Worm (Caenorhabditis elegans): ENCODE data around the gene Y1B5A.1.

The Y1B5A.1 gene

ce11 chrX:7085067-7085466, at the start of gene Y1B5A.1:
Gene Y1B5A.1, plus strand, starts transcription at chrX:7085367.
- TF ChIP-seq unc-62 (GFP tag; optimal IDR thresholded peaks at IDR 0.05), result no peak

- no peak for TF ChIP-seq unc-62 (GFP tag; optimal IDR thresholded peaks at IDR 0.05)
Observed at ce11 chrX:7035937-7036336, 49.2 kb upstream of the Y1B5A.1 start, which contains the start of gene cest-19. Gene cest-19, minus strand, starts transcription at chrX:7036037.

- no peak for TF ChIP-seq unc-62 (GFP tag; optimal IDR thresholded peaks at IDR 0.05)
Observed at ce11 chrX:7037998-7038397, 47.2 kb upstream of the Y1B5A.1 start.

- TF ChIP-seq unc-62 (GFP tag; optimal IDR thresholded peaks at IDR 0.05), result no peak
Observed at ce11 chrX:7040760-7041159, 44.4 kb upstream of the Y1B5A.1 start.

- TF ChIP-seq unc-62 (GFP tag; optimal IDR thresholded peaks at IDR 0.05), result no peak
Observed at ce11 chrX:7050290-7050689, 34.9 kb upstream of the Y1B5A.1 start, which contains the start of gene ubc-17. Gene ubc-17, plus strand, starts transcription at chrX:7050590.

- TF ChIP-seq unc-62 (GFP tag; optimal IDR thresholded peaks at IDR 0.05), result no peak
Observed at ce11 chrX:7057357-7057756, 27.8 kb upstream of the Y1B5A.1 start, which contains the start of gene B0403.5. Gene B0403.5, plus strand, starts transcription at chrX:7057724.

- TF ChIP-seq unc-62 (GFP tag; optimal IDR thresholded peaks at IDR 0.05), result no peak
Observed at ce11 chrX:7061265-7061664, 23.9 kb upstream of the Y1B5A.1 start.

- TF ChIP-seq unc-62 (GFP tag; optimal IDR thresholded peaks at IDR 0.05), result no peak
Observed at ce11 chrX:7063236-7063635, 21.9 kb upstream of the Y1B5A.1 start, which contains the start of gene B0403.3. Gene B0403.3, minus strand, starts transcription at chrX:7063336.

- TF ChIP-seq unc-62 (GFP tag; optimal IDR thresholded peaks at IDR 0.05), result no peak
Observed at ce11 chrX:7066003-7066402, 19.2 kb upstream of the Y1B5A.1 start.

ce11 chrX:7067250-7067958, 17.8 kb upstream of the Y1B5A.1 start:
- no peak for TF ChIP-seq unc-62 (GFP tag; optimal IDR thresholded peaks at IDR 0.05)

- no peak for TF ChIP-seq unc-62 (GFP tag; optimal IDR thresholded peaks at IDR 0.05)
Observed at ce11 chrX:7068400-7068799, 16.8 kb upstream of the Y1B5A.1 start, which contains the start of gene pdi-6. Gene pdi-6, minus strand, starts transcription at chrX:7068563.

- TF ChIP-seq unc-62 (GFP tag; optimal IDR thresholded peaks at IDR 0.05), result no peak
Observed at ce11 chrX:7075250-7075649, 9.9 kb upstream of the Y1B5A.1 start, which contains the start of gene B0403.6. Gene B0403.6, minus strand, starts transcription at chrX:7075350.

- no peak for TF ChIP-seq unc-62 (GFP tag; optimal IDR thresholded peaks at IDR 0.05)
Observed at ce11 chrX:7076485-7076884, 8.7 kb upstream of the Y1B5A.1 start.

ce11 chrX:7085912-7086311, 745 bp downstream of the Y1B5A.1 start, which contains the start of gene C36B7.4:
Gene C36B7.4, minus strand, starts transcription at chrX:7086012.
- no peak for TF ChIP-seq unc-62 (GFP tag; optimal IDR thresholded peaks at IDR 0.05)

ce11 chrX:7096349-7096748, 11.2 kb downstream of the Y1B5A.1 start, which contains the start of gene C36B7.5:
Gene C36B7.5, minus strand, starts transcription at chrX:7096449.
- no peak for TF ChIP-seq unc-62 (GFP tag; optimal IDR thresholded peaks at IDR 0.05)

- TF ChIP-seq unc-62 (GFP tag; optimal IDR thresholded peaks at IDR 0.05), result no peak
Observed at ce11 chrX:7099049-7099448, 13.9 kb downstream of the Y1B5A.1 start.

ce11 chrX:7100290-7100689, 15.1 kb downstream of the Y1B5A.1 start, which contains the start of gene C36B7.6:
Gene C36B7.6, minus strand, starts transcription at chrX:7100338.
- TF ChIP-seq unc-62 (GFP tag; optimal IDR thresholded peaks at IDR 0.05), result no peak
